Worm (Caenorhabditis elegans) whole organism, young adult: ENCODE results near the gene gpx-5.

Experiments used
- B0261.1 ChIP-seq: sonication (generic microtip); optimal IDR thresholded peaks from 2 replicates; lab custom pipeline; 2016; ENCODE audit warnings: mild to moderate bottlenecking, missing genetic modification characterization, moderate library complexity, missing compliant biosample characterization
- B0336.3 ChIP-seq: fragments of 200-800 bp; sonication (Bioruptor generic); IDR thresholded peaks from 2 replicates; pipeline ENCODE4 v1.3.6; 2022; ENCODE audit warnings: missing genetic modification characterization, missing compliant biosample characterization
- C17E4.6 ChIP-seq: fragments of 200-800 bp; sonication (Bioruptor generic); IDR thresholded peaks from 2 replicates; pipeline ENCODE4 v1.3.6; 2022; ENCODE audit warnings: missing genetic modification reagents, missing genetic modification characterization, missing compliant biosample characterization
- F23B12.7 ChIP-seq: sonication (generic microtip); optimal IDR thresholded peaks from 2 replicates; lab custom pipeline; 2017; ENCODE audit warnings: missing genetic modification characterization, mild to moderate bottlenecking, missing compliant biosample characterization, antibody characterized with exemption, moderate library complexity; ENCODE audit not compliant: insufficient read depth
- F57C9.4 ChIP-seq: sonication (generic microtip); optimal IDR thresholded peaks from 2 replicates; lab custom pipeline; 2017; ENCODE audit warnings: mild to moderate bottlenecking, missing genetic modification characterization, missing compliant biosample characterization
- K12H6.12 ChIP-seq: fragments of 200-800 bp; sonication (Bioruptor generic); optimal IDR thresholded peaks from 2 replicates; lab custom pipeline; 2018; ENCODE audit warnings: mild to moderate bottlenecking, missing genetic modification characterization, missing compliant biosample characterization
- T26A5.8 ChIP-seq: sonication (generic microtip); optimal IDR thresholded peaks from 2 replicates; lab custom pipeline; 2016; ENCODE audit warnings: missing genetic modification characterization, missing compliant biosample characterization
- Y53F4B.3 ChIP-seq: fragments of 200-800 bp; sonication (Bioruptor generic); IDR thresholded peaks from 2 replicates; pipeline ENCODE4 v1.3.6; 2022; ENCODE audit warnings: missing genetic modification reagents, missing genetic modification characterization, missing compliant biosample characterization
- aptf-2 ChIP-seq: fragments of 200-800 bp; sonication (Bioruptor generic); conservative IDR thresholded peaks from 2 replicates; pipeline ENCODE4 v1.3.6; 2022; ENCODE audit warnings: missing genetic modification reagents, missing genetic modification characterization, missing compliant biosample characterization
- atf-7 ChIP-seq: sonication (generic microtip); optimal IDR thresholded peaks from 2 replicates; lab custom pipeline; 2017; ENCODE audit warnings: mild to moderate bottlenecking, missing genetic modification characterization, missing compliant biosample characterization
- attf-5 ChIP-seq: fragments of 200-800 bp; sonication (Bioruptor generic); optimal IDR thresholded peaks from 2 replicates; lab custom pipeline; 2018; ENCODE audit warnings: mild to moderate bottlenecking, missing genetic modification characterization, missing compliant biosample characterization
- cebp-1 ChIP-seq, 2 experiments: fragments of 200-800 bp in 1 of 2; sonication (Bioruptor generic) in 1 of 2; sonication (generic microtip) in 1 of 2; IDR thresholded peaks in 1 of 2; optimal IDR thresholded peaks in 1 of 2; 2 replicates each; pipeline versions ENCODE4 v1.3.6 to Lab custom; 2017 to 2022; ENCODE audit warnings: missing compliant biosample characterization in 2 of 2, missing genetic modification characterization in 2 of 2, mild to moderate bottlenecking in 1 of 2, missing genetic modification reagents in 1 of 2, moderate library complexity in 1 of 2
- cebp-2 ChIP-seq: fragments of 200-800 bp; sonication (Bioruptor generic); IDR thresholded peaks from 2 replicates; pipeline ENCODE4 v1.3.6; 2022; ENCODE audit warnings: missing genetic modification characterization, missing compliant biosample characterization
- ceh-91 ChIP-seq: fragments of 200-800 bp; sonication (Bioruptor generic); IDR thresholded peaks from 2 replicates; pipeline ENCODE4 v1.3.6; 2022; ENCODE audit warnings: missing genetic modification reagents, missing genetic modification characterization, missing compliant biosample characterization
- die-1 ChIP-seq: sonication (generic microtip); optimal IDR thresholded peaks from 2 replicates; lab custom pipeline; 2016; ENCODE audit warnings: missing genotype, mild to moderate bottlenecking, missing genetic modification characterization, missing compliant biosample characterization
- dpl-1 ChIP-seq: fragments of 150-350 bp; optimal IDR thresholded peaks from 2 replicates; lab custom pipeline; 2014; ENCODE audit warnings: missing biosample characterization, missing genetic modification reagents, missing genetic modification characterization
- egl-18 ChIP-seq: fragments of 200-800 bp; sonication (Bioruptor generic); IDR thresholded peaks from 2 replicates; pipeline ENCODE4 v1.3.6; 2022; ENCODE audit warnings: missing genetic modification reagents, missing genetic modification characterization, missing compliant biosample characterization
- egl-44 ChIP-seq: fragments of 200-800 bp; sonication (Bioruptor generic); IDR thresholded peaks from 2 replicates; pipeline ENCODE4 v1.3.6; 2022; ENCODE audit warnings: missing genetic modification reagents, missing genetic modification characterization, missing compliant biosample characterization
- ekl-4 ChIP-seq: fragments of 200-800 bp; sonication (Bioruptor generic); IDR thresholded peaks from 2 replicates; pipeline ENCODE4 v1.3.6; 2022; ENCODE audit warnings: missing genetic modification reagents, missing genetic modification characterization, missing compliant biosample characterization
- ets-4 ChIP-seq: fragments of 200-800 bp; sonication (Bioruptor generic); optimal IDR thresholded peaks from 2 replicates; lab custom pipeline; 2018; ENCODE audit warnings: mild to moderate bottlenecking, missing genetic modification characterization, missing compliant biosample characterization
- hlh-26 ChIP-seq: fragments of 200-800 bp; sonication (Bioruptor generic); conservative IDR thresholded peaks from 2 replicates; pipeline ENCODE4 v1.3.6; 2022; ENCODE audit warnings: missing genetic modification reagents, missing genetic modification characterization, missing compliant biosample characterization
- hsf-1 ChIP-seq: fragments of 200-800 bp; sonication (Bioruptor generic); IDR thresholded peaks from 2 replicates; pipeline ENCODE4 v1.3.6; 2022; ENCODE audit warnings: missing genetic modification reagents, missing genetic modification characterization, missing compliant biosample characterization
- lag-1 ChIP-seq: fragments of 200-800 bp; sonication (Bioruptor generic); IDR thresholded peaks from 2 replicates; pipeline ENCODE4 v1.3.6; 2022; ENCODE audit warnings: missing genetic modification reagents, missing genetic modification characterization, missing compliant biosample characterization
- let-607 ChIP-seq, 2 experiments: fragments of 200-800 bp in 1 of 2; sonication (Bioruptor generic) in 1 of 2; sonication (generic microtip) in 1 of 2; optimal IDR thresholded peaks; 2 replicates each; lab custom pipeline; 2016 to 2018; ENCODE audit warnings: mild to moderate bottlenecking in 2 of 2, missing compliant biosample characterization in 2 of 2, missing genetic modification characterization in 2 of 2, moderate library complexity in 2 of 2, missing genotype in 1 of 2
- lin-26 ChIP-seq: fragments of 200-800 bp; sonication (Bioruptor generic); IDR thresholded peaks from 2 replicates; pipeline ENCODE4 v1.3.6; 2022; ENCODE audit warnings: missing genetic modification reagents, missing genetic modification characterization, missing compliant biosample characterization
- lin-54 ChIP-seq: fragments of 200-800 bp; sonication (Bioruptor generic); optimal IDR thresholded peaks from 2 replicates; lab custom pipeline; 2018; ENCODE audit warnings: mild to moderate bottlenecking, missing genetic modification characterization, missing compliant biosample characterization
- lir-1 ChIP-seq: fragments of 200-800 bp; sonication (Bioruptor generic); conservative IDR thresholded peaks from 2 replicates; pipeline ENCODE4 v1.3.6; 2022; ENCODE audit warnings: missing genetic modification reagents, missing genetic modification characterization, missing compliant biosample characterization
- lsy-27 ChIP-seq: sonication (generic microtip); optimal IDR thresholded peaks from 2 replicates; lab custom pipeline; 2017; ENCODE audit warnings: missing genetic modification characterization, mild to moderate bottlenecking, missing compliant biosample characterization, antibody characterized with exemption, missing genotype, borderline replicate concordance; ENCODE audit not compliant: insufficient read depth
- madf-10 ChIP-seq: sonication (generic microtip); optimal IDR thresholded peaks from 2 replicates; lab custom pipeline; 2016; ENCODE audit warnings: mild to moderate bottlenecking, missing genetic modification characterization, missing compliant biosample characterization
- madf-3 ChIP-seq: fragments of 200-800 bp; sonication (Bioruptor generic); IDR thresholded peaks from 2 replicates; pipeline ENCODE4 v1.3.6; 2022; ENCODE audit warnings: missing genetic modification reagents, missing genetic modification characterization, missing compliant biosample characterization
- mcd-1 ChIP-seq: fragments of 200-800 bp; sonication (Bioruptor generic); IDR thresholded peaks from 2 replicates; pipeline ENCODE4 v1.3.6; 2022; ENCODE audit warnings: missing genetic modification reagents, missing genetic modification characterization, missing compliant biosample characterization
- mes-4 ChIP-seq: sonication (generic microtip); optimal IDR thresholded peaks from 2 replicates; lab custom pipeline; 2016; ENCODE audit warnings: missing genotype, missing genetic modification characterization, missing compliant biosample characterization
- nhr-120 ChIP-seq: fragments of 200-800 bp; sonication (Bioruptor generic); IDR thresholded peaks from 2 replicates; pipeline ENCODE4 v1.3.6; 2022; ENCODE audit warnings: missing genetic modification characterization, missing compliant biosample characterization
- rpc-1 ChIP-seq, 2 experiments: fragments of 150-350 bp in 1 of 2; sonication (generic microtip) in 1 of 2; optimal IDR thresholded peaks; 2 replicates each; lab custom pipeline; 2014 to 2018; ENCODE audit warnings: missing biosample characterization in 1 of 2, missing genetic modification characterization in 1 of 2, missing genetic modification reagents in 1 of 2, missing genotype in 1 of 2
- sea-2 ChIP-seq: fragments of 200-800 bp; sonication (Bioruptor generic); IDR thresholded peaks from 2 replicates; pipeline ENCODE4 v1.3.6; 2022; ENCODE audit warnings: missing genetic modification characterization, missing compliant biosample characterization
- somi-1 ChIP-seq: fragments of 200-800 bp; sonication (Bioruptor generic); optimal IDR thresholded peaks from 2 replicates; lab custom pipeline; 2018; ENCODE audit warnings: mild to moderate bottlenecking, missing genetic modification characterization, missing compliant biosample characterization
- tbp1 ChIP-seq: fragments of 200-800 bp; sonication (Bioruptor generic); optimal IDR thresholded peaks from 2 replicates; lab custom pipeline; 2018; ENCODE audit warnings: mild to moderate bottlenecking, missing genetic modification characterization, missing compliant biosample characterization
- tbx-9 ChIP-seq: sonication (generic microtip); optimal IDR thresholded peaks from 2 replicates; lab custom pipeline; 2016; ENCODE audit warnings: borderline replicate concordance, missing genetic modification characterization, inconsistent platforms, missing compliant biosample characterization
- tlf-1 ChIP-seq: fragments of 200-800 bp; sonication (Bioruptor generic); optimal IDR thresholded peaks from 2 replicates; lab custom pipeline; 2018; ENCODE audit warnings: mild to moderate bottlenecking, missing genetic modification characterization, missing compliant biosample characterization
- unc-130 ChIP-seq: sonication (generic microtip); optimal IDR thresholded peaks from 2 replicates; lab custom pipeline; 2016; ENCODE audit warnings: missing genetic modification reagents, missing genetic modification characterization, missing compliant biosample characterization
- unc-62 ChIP-seq: fragments of 150-350 bp; optimal IDR thresholded peaks from 2 replicates; lab custom pipeline; 2014; ENCODE audit warnings: missing biosample characterization, missing genetic modification reagents, missing genetic modification characterization
- xnd-1 ChIP-seq: sonication (generic microtip); optimal IDR thresholded peaks from 2 replicates; lab custom pipeline; 2016; ENCODE audit warnings: missing genotype, missing genetic modification reagents, missing genetic modification characterization, missing compliant biosample characterization
- zfh-2 ChIP-seq: fragments of 200-800 bp; sonication (Bioruptor generic); conservative IDR thresholded peaks from 2 replicates; pipeline ENCODE4 v1.3.6; 2022; ENCODE audit warnings: missing genetic modification reagents, missing genetic modification characterization, missing compliant biosample characterization
- zim-3 ChIP-seq: sonication (generic microtip); optimal IDR thresholded peaks from 2 replicates; lab custom pipeline; 2017; ENCODE audit warnings: mild to moderate bottlenecking, missing genetic modification characterization, moderate library complexity, missing compliant biosample characterization
- ztf-28 ChIP-seq: fragments of 200-800 bp; sonication (Bioruptor generic); IDR thresholded peaks from 2 replicates; pipeline ENCODE4 v1.3.6; 2022; ENCODE audit warnings: missing genetic modification reagents, missing genetic modification characterization, missing compliant biosample characterization
- ztf-3 ChIP-seq: fragments of 200-800 bp; sonication (Bioruptor generic); optimal IDR thresholded peaks from 2 replicates; lab custom pipeline; 2018; ENCODE audit warnings: mild to moderate bottlenecking, missing genetic modification characterization, missing compliant biosample characterization

The gpx-5 gene

DNA sequence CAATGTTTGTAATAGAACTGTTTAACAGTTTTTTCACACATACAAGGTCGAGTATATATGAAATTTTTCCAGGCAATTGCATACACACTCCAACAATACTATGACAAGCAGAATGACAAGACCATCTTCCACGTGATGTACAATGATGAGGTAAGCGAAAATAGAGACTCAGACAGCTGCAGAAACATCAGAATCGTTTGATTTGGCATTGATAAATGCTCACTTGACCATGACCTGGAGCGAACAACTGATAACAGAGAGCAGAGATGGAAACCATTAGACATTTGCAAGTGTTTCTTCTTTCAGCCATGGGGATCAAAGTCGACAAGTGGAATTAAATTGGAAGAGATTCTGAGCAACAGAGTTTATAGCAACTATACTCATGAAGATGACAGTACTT lies 44.0 kb upstream of the gpx-5 start (continued):
- TF ChIP-seq ztf-28 (GFP tag; lab: Robert Waterston, UW), result no peak
- peak; percentile 23 for TF ChIP-seq unc-62 (GFP tag; lab: Kevin White, UChicago)
- no peak for TF ChIP-seq zim-3 (tag; lab: Kevin White, UChicago)
- no peak for TF ChIP-seq cebp-1 (GFP tag; IDR thresholded peaks at IDR 0.05; lab: Robert Waterston, UW)
- TF ChIP-seq cebp-1 (tag; optimal IDR thresholded peaks at IDR 0.05; lab: Kevin White, UChicago), result peak; percentile 43
- peak; percentile 54 for TF ChIP-seq atf-7 (tag; lab: Kevin White, UChicago)
- TF ChIP-seq die-1 (tag; lab: Kevin White, UChicago), result no peak
- TF ChIP-seq F23B12.7, result no peak
- no peak for TF ChIP-seq tlf-1 (GFP tag; lab: Kevin White, UChicago)
- no peak for TF ChIP-seq hsf-1 (GFP tag; lab: Robert Waterston, UW)
- no peak for TF ChIP-seq ztf-3
- TF ChIP-seq B0336.3 (GFP tag; lab: Robert Waterston, UW), result peak; percentile 33; the same call in 1 of the 2 replicates
- TF ChIP-seq let-607 (tag; optimal IDR thresholded peaks at IDR 0.05; lab: Kevin White, UChicago), result peak; percentile 73 to 77
- TF ChIP-seq rpc-1 (optimal IDR thresholded peaks at IDR 0.05; lab: Kevin White, UChicago), result no peak
- no peak for TF ChIP-seq rpc-1 (tag; optimal IDR thresholded peaks at IDR 0.05; lab: Kevin White, UChicago)
- TF ChIP-seq egl-44 (GFP tag; lab: Robert Waterston, UW), result no peak
- TF ChIP-seq somi-1 (GFP tag; lab: Kevin White, UChicago), result no peak
- TF ChIP-seq ets-4 (GFP tag; lab: Kevin White, UChicago), result peak; percentile 52
- TF ChIP-seq Y53F4B.3, result no peak
- no peak for TF ChIP-seq xnd-1 (tag; lab: Kevin White, UChicago)
- TF ChIP-seq ceh-91 (GFP tag; lab: Robert Waterston, UW), result no peak
- no peak for TF ChIP-seq lin-26
- no peak for TF ChIP-seq unc-130 (GFP tag; lab: Kevin White, UChicago)
- TF ChIP-seq madf-3, result no peak
- no peak for TF ChIP-seq zfh-2 (GFP tag; lab: Robert Waterston, UW)
- no peak for TF ChIP-seq lir-1 (GFP tag; lab: Robert Waterston, UW)
- TF ChIP-seq nhr-120 (GFP tag; lab: Robert Waterston, UW), result no peak
- TF ChIP-seq lag-1, result no peak
- no peak for TF ChIP-seq lin-54 (GFP tag; lab: Kevin White, UChicago)

- TF ChIP-seq tbx-9 (tag; lab: Kevin White, UChicago) (no peak), lin-54 (GFP tag; lab: Kevin White, UChicago) (no peak), C17E4.6 (GFP tag; lab: Robert Waterston, UW) (no peak), lsy-27 (tag; lab: Kevin White, UChicago) (no peak), K12H6.12 (no peak), die-1 (tag; lab: Kevin White, UChicago) (no peak), cebp-2 (GFP tag; lab: Robert Waterston, UW) (no peak), B0336.3 (GFP tag; lab: Robert Waterston, UW) (no peak), somi-1 (GFP tag; lab: Kevin White, UChicago) (no peak), dpl-1 (GFP tag; lab: Kevin White, UChicago) (no peak), nhr-120 (GFP tag; lab: Robert Waterston, UW) (no peak)
Observed at ce11 chrX:9543352-9543751, 41.1 kb upstream of the gpx-5 start, which contains the start of gene F49E2.5. Gene F49E2.5, plus strand, starts transcription at chrX:9543652.

DNA sequence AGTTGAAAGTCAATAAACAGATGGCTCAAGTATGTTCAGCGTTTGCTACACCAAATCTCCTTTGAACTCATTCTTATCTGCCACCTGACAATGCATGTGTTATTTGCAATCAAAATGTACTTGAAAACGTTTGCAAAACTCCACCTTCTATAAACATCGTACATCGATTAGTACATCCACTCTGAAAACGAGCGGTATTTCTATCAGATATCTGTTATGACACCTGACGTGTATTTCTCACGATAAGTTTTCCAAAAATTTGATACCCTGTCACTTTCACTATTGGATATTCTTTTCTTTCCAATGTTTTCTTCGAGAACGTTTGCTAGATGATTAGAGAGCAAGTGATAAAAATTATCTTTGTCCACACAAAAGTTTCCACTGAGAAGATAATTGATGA lies 40.1 kb upstream of the gpx-5 start:
- TF ChIP-seq C17E4.6 (GFP tag; lab: Robert Waterston, UW) (no peak), mcd-1 (GFP tag; lab: Robert Waterston, UW) (no peak), T26A5.8 (tag; lab: Kevin White, UChicago) (no peak), F23B12.7 (no peak), F57C9.4 (tag; lab: Kevin White, UChicago) (no peak), hlh-26 (no peak), B0261.1 (tag; lab: Kevin White, UChicago) (no peak), ekl-4 (GFP tag; lab: Robert Waterston, UW) (no peak), egl-18 (GFP tag; lab: Robert Waterston, UW) (no peak), mes-4 (tag; lab: Kevin White, UChicago) (no peak), zfh-2 (GFP tag; lab: Robert Waterston, UW) (no peak), tbp1 (GFP tag; lab: Kevin White, UChicago) (no peak), aptf-2 (GFP tag; lab: Robert Waterston, UW) (no peak), attf-5 (GFP tag; lab: Kevin White, UChicago) (no peak), madf-10 (tag; lab: Kevin White, UChicago) (no peak), sea-2 (GFP tag; lab: Robert Waterston, UW) (no peak)
